Worm (Caenorhabditis elegans) whole organism, young adult: ENCODE results near the gene clik-2.

Experiments
- F39B2.1 ChIP-seq: fragments of 200-800 bp; sonication (Bioruptor generic); IDR thresholded peaks from 2 replicates; pipeline ENCODE4 v1.3.6; 2022; ENCODE audit warnings: missing genetic modification reagents, missing genetic modification characterization, missing compliant biosample characterization
- dpff-1 ChIP-seq: sonication (generic microtip); optimal IDR thresholded peaks from 2 replicates; lab custom pipeline; 2017; ENCODE audit warnings: mild to moderate bottlenecking, missing genetic modification characterization, missing compliant biosample characterization
- egrh-3 ChIP-seq: fragments of 200-800 bp; sonication (Bioruptor generic); IDR thresholded peaks from 2 replicates; pipeline ENCODE4 v1.3.6; 2022; ENCODE audit warnings: missing genetic modification reagents, missing genetic modification characterization, missing compliant biosample characterization
- hmg-20 ChIP-seq: fragments of 200-800 bp; sonication (Bioruptor generic); IDR thresholded peaks from 2 replicates; pipeline ENCODE4 v1.3.6; 2022; ENCODE audit warnings: missing genetic modification reagents, missing genetic modification characterization, missing compliant biosample characterization
- lin-35 ChIP-seq, 3 experiments: fragments of 150-350 bp in 2 of 3; sonication (generic microtip) in 1 of 3; optimal IDR thresholded peaks; 2 replicates each; lab custom pipeline; 2014 to 2018; ENCODE audit warnings: missing biosample characterization in 3 of 3, missing genetic modification characterization in 3 of 3, missing genetic modification reagents in 3 of 3
- madf-10 ChIP-seq: sonication (generic microtip); optimal IDR thresholded peaks from 2 replicates; lab custom pipeline; 2016; ENCODE audit warnings: mild to moderate bottlenecking, missing genetic modification characterization, missing compliant biosample characterization
- nfyb-1 ChIP-seq: fragments of 200-800 bp; sonication (Bioruptor generic); IDR thresholded peaks from 2 replicates; pipeline ENCODE4 v1.3.6; 2022; ENCODE audit warnings: missing genetic modification reagents, missing genetic modification characterization, missing compliant biosample characterization
- pha-4 ChIP-seq: fragments of 150-350 bp; sonication (generic microtip); optimal IDR thresholded peaks from 2 replicates; lab custom pipeline; 2014; ENCODE audit warnings: missing biosample characterization, missing genetic modification reagents, missing genetic modification characterization
- rpc-1 ChIP-seq, 2 experiments: fragments of 150-350 bp in 1 of 2; sonication (generic microtip) in 1 of 2; optimal IDR thresholded peaks; 2 replicates each; lab custom pipeline; 2014 to 2018; ENCODE audit warnings: missing biosample characterization in 1 of 2, missing genetic modification characterization in 1 of 2, missing genetic modification reagents in 1 of 2, missing genotype in 1 of 2
- unc-62 ChIP-seq: fragments of 150-350 bp; optimal IDR thresholded peaks from 2 replicates; lab custom pipeline; 2014; ENCODE audit warnings: missing biosample characterization, missing genetic modification reagents, missing genetic modification characterization
- ztf-26 ChIP-seq: sonication (generic microtip); optimal IDR thresholded peaks from 2 replicates; lab custom pipeline; 2017; ENCODE audit warnings: missing genetic modification characterization, missing compliant biosample characterization

ce11 chrX:7703863-7704262, 14.8 kb upstream of the clik-2 start:
- TF ChIP-seq rpc-1 (optimal IDR thresholded peaks at IDR 0.05; lab: Kevin White, UChicago) (no peak), rpc-1 (tag; optimal IDR thresholded peaks at IDR 0.05; lab: Kevin White, UChicago) (no peak), lin-35 (GFP tag; optimal IDR thresholded peaks at IDR 0.05; lab: Kevin White, UChicago) (no peak), madf-10 (tag; lab: Kevin White, UChicago) (no peak), nfyb-1 (GFP tag; lab: Robert Waterston, UW) (no peak), dpff-1 (tag; lab: Kevin White, UChicago) (no peak), hmg-20 (GFP tag; lab: Robert Waterston, UW) (no peak), unc-62 (GFP tag; lab: Kevin White, UChicago) (no peak), ztf-26 (tag; lab: Kevin White, UChicago) (no peak), egrh-3 (no peak), F39B2.1 (GFP tag; lab: Robert Waterston, UW) (no peak), pha-4 (no peak)
